Fruit fly (Drosophila melanogaster): ENCODE data around the gene CG14989.

dm6 chr3L:4083442-4083841 is 3.9 kb upstream of the CG14989 start:
- TF ChIP-seq psq (optimal IDR thresholded peaks at IDR 0.05) (no peak), EcR (GFP tag; optimal IDR thresholded peaks at IDR 0.05) (no peak)
